Worm (Caenorhabditis elegans) whole organism, young adult: ENCODE data around the gene chhy-1.

ENCODE experiments used
- B0019.2 ChIP-seq: fragments of 200-800 bp; sonication (Bioruptor generic); conservative IDR thresholded peaks from 2 replicates; pipeline ENCODE4 v1.3.6; 2022; ENCODE audit warnings: missing genetic modification reagents, missing genetic modification characterization, missing compliant biosample characterization
- C06A6.2 ChIP-seq: fragments of 200-800 bp; sonication (Bioruptor generic); conservative IDR thresholded peaks from 2 replicates; pipeline ENCODE4 v1.3.6; 2022; ENCODE audit warnings: missing genetic modification characterization, missing compliant biosample characterization
- C17E4.6 ChIP-seq: fragments of 200-800 bp; sonication (Bioruptor generic); IDR thresholded peaks from 2 replicates; pipeline ENCODE4 v1.3.6; 2022; ENCODE audit warnings: missing genetic modification reagents, missing genetic modification characterization, missing compliant biosample characterization
- D2030.7 ChIP-seq: fragments of 200-800 bp; sonication (Bioruptor generic); IDR thresholded peaks from 2 replicates; pipeline ENCODE4 v1.3.6; 2022; ENCODE audit warnings: missing genetic modification reagents, missing genetic modification characterization, missing compliant biosample characterization
- F10E7.11 ChIP-seq: sonication (generic microtip); optimal IDR thresholded peaks from 2 replicates; lab custom pipeline; 2017; ENCODE audit warnings: mild to moderate bottlenecking, missing genetic modification characterization, moderate library complexity, missing compliant biosample characterization
- F23B12.7 ChIP-seq: sonication (generic microtip); optimal IDR thresholded peaks from 2 replicates; lab custom pipeline; 2017; ENCODE audit warnings: missing genetic modification characterization, mild to moderate bottlenecking, missing compliant biosample characterization, antibody characterized with exemption, moderate library complexity; ENCODE audit not compliant: insufficient read depth
- F33H1.4 ChIP-seq: fragments of 200-800 bp; sonication (Bioruptor generic); IDR thresholded peaks from 2 replicates; pipeline ENCODE4 v1.3.6; 2022; ENCODE audit warnings: missing genetic modification reagents, missing genetic modification characterization, missing compliant biosample characterization
- F55B11.4 ChIP-seq: sonication (generic microtip); optimal IDR thresholded peaks from 2 replicates; lab custom pipeline; 2016; ENCODE audit warnings: missing compliant biosample characterization, missing genetic modification characterization, borderline replicate concordance; ENCODE audit not compliant: insufficient read depth
- F57A8.1 ChIP-seq: fragments of 200-800 bp; sonication (Bioruptor generic); optimal IDR thresholded peaks from 2 replicates; lab custom pipeline; 2018; ENCODE audit warnings: mild to moderate bottlenecking, missing genetic modification characterization, moderate library complexity, missing compliant biosample characterization
- K12H6.12 ChIP-seq: fragments of 200-800 bp; sonication (Bioruptor generic); optimal IDR thresholded peaks from 2 replicates; lab custom pipeline; 2018; ENCODE audit warnings: mild to moderate bottlenecking, missing genetic modification characterization, missing compliant biosample characterization
- T07F8.4 ChIP-seq: sonication (generic microtip); optimal IDR thresholded peaks from 2 replicates; lab custom pipeline; 2016; ENCODE audit warnings: mild to moderate bottlenecking, missing genetic modification characterization, moderate library complexity, missing compliant biosample characterization
- T26A5.8 ChIP-seq: sonication (generic microtip); optimal IDR thresholded peaks from 2 replicates; lab custom pipeline; 2016; ENCODE audit warnings: missing genetic modification characterization, missing compliant biosample characterization
- Y53G8AR.9 ChIP-seq: fragments of 200-800 bp; sonication (Bioruptor generic); conservative IDR thresholded peaks from 2 replicates; pipeline ENCODE4 v1.3.6; 2022; ENCODE audit warnings: missing genetic modification reagents, missing genetic modification characterization, missing compliant biosample characterization
- Y56A3A.18 ChIP-seq: fragments of 200-800 bp; sonication (Bioruptor generic); IDR thresholded peaks from 2 replicates; pipeline ENCODE4 v1.3.6; 2022; ENCODE audit warnings: missing genetic modification reagents, missing genetic modification characterization, missing compliant biosample characterization
- Y95B8A.8 ChIP-seq: fragments of 200-800 bp; sonication (Bioruptor generic); IDR thresholded peaks from 2 replicates; pipeline ENCODE4 v1.3.6; 2022; ENCODE audit warnings: missing genetic modification reagents, missing genetic modification characterization, missing compliant biosample characterization
- akir-1 ChIP-seq: fragments of 200-800 bp; sonication (Bioruptor generic); optimal IDR thresholded peaks from 2 replicates; lab custom pipeline; 2018; ENCODE audit warnings: mild to moderate bottlenecking, missing genetic modification characterization, moderate library complexity, missing compliant biosample characterization
- ama-1 ChIP-seq, 3 experiments: fragments of 150-350 bp in 1 of 3; sonication (generic microtip) in 2 of 3; optimal IDR thresholded peaks; 2 replicates each; lab custom pipeline; 2014 to 2018; ENCODE audit warnings: missing biosample characterization in 2 of 3, missing genetic modification characterization in 2 of 3, missing genetic modification reagents in 2 of 3
- aptf-2 ChIP-seq: fragments of 200-800 bp; sonication (Bioruptor generic); conservative IDR thresholded peaks from 2 replicates; pipeline ENCODE4 v1.3.6; 2022; ENCODE audit warnings: missing genetic modification reagents, missing genetic modification characterization, missing compliant biosample characterization
- attf-5 ChIP-seq: fragments of 200-800 bp; sonication (Bioruptor generic); optimal IDR thresholded peaks from 2 replicates; lab custom pipeline; 2018; ENCODE audit warnings: mild to moderate bottlenecking, missing genetic modification characterization, missing compliant biosample characterization
- attf-6 ChIP-seq: fragments of 200-800 bp; sonication (Bioruptor generic); IDR thresholded peaks from 2 replicates; pipeline ENCODE4 v1.3.6; 2022; ENCODE audit warnings: missing genetic modification reagents, missing genetic modification characterization, missing compliant biosample characterization
- bed-2 ChIP-seq: fragments of 200-800 bp; sonication (Bioruptor generic); IDR thresholded peaks from 2 replicates; pipeline ENCODE4 v1.3.6; 2022; ENCODE audit warnings: missing genetic modification reagents, missing genetic modification characterization, missing compliant biosample characterization
- ceh-100 ChIP-seq: fragments of 200-800 bp; sonication (Bioruptor generic); IDR thresholded peaks from 2 replicates; pipeline ENCODE4 v1.3.6; 2022; ENCODE audit warnings: missing genetic modification reagents, missing genetic modification characterization, missing compliant biosample characterization
- ceh-40 ChIP-seq: fragments of 200-800 bp; sonication (Bioruptor generic); IDR thresholded peaks from 2 replicates; pipeline ENCODE4 v1.3.6; 2022; ENCODE audit warnings: missing genetic modification characterization, missing compliant biosample characterization
- chd-7 ChIP-seq: sonication (generic microtip); optimal IDR thresholded peaks from 2 replicates; lab custom pipeline; 2016; ENCODE audit warnings: mild to moderate bottlenecking, missing genetic modification characterization, moderate library complexity, missing compliant biosample characterization
- dox-1 ChIP-seq: fragments of 200-800 bp; sonication (Bioruptor generic); IDR thresholded peaks from 2 replicates; pipeline ENCODE4 v1.3.6; 2022; ENCODE audit warnings: missing genetic modification reagents, missing genetic modification characterization, missing compliant biosample characterization
- fkh-3 ChIP-seq: sonication (generic microtip); optimal IDR thresholded peaks from 2 replicates; lab custom pipeline; 2016; ENCODE audit warnings: mild to moderate bottlenecking, missing genetic modification characterization, missing compliant biosample characterization
- hrde-1 ChIP-seq: sonication (generic microtip); optimal IDR thresholded peaks from 2 replicates; lab custom pipeline; 2016; ENCODE audit warnings: missing genetic modification characterization, mild to moderate bottlenecking, missing compliant biosample characterization, moderate library complexity, missing genotype, missing genetic modification reagents, borderline replicate concordance
- let-607 ChIP-seq, 2 experiments: fragments of 200-800 bp in 1 of 2; sonication (Bioruptor generic) in 1 of 2; sonication (generic microtip) in 1 of 2; optimal IDR thresholded peaks; 2 replicates each; lab custom pipeline; 2016 to 2018; ENCODE audit warnings: mild to moderate bottlenecking in 2 of 2, missing compliant biosample characterization in 2 of 2, missing genetic modification characterization in 2 of 2, moderate library complexity in 2 of 2, missing genotype in 1 of 2
- lir-1 ChIP-seq: fragments of 200-800 bp; sonication (Bioruptor generic); conservative IDR thresholded peaks from 2 replicates; pipeline ENCODE4 v1.3.6; 2022; ENCODE audit warnings: missing genetic modification reagents, missing genetic modification characterization, missing compliant biosample characterization
- madf-3 ChIP-seq: fragments of 200-800 bp; sonication (Bioruptor generic); IDR thresholded peaks from 2 replicates; pipeline ENCODE4 v1.3.6; 2022; ENCODE audit warnings: missing genetic modification reagents, missing genetic modification characterization, missing compliant biosample characterization
- madf-8 ChIP-seq: fragments of 200-800 bp; sonication (Bioruptor generic); conservative IDR thresholded peaks from 2 replicates; pipeline ENCODE4 v1.3.6; 2022; ENCODE audit warnings: missing genetic modification reagents, missing genetic modification characterization, missing compliant biosample characterization
- mcd-1 ChIP-seq: fragments of 200-800 bp; sonication (Bioruptor generic); IDR thresholded peaks from 2 replicates; pipeline ENCODE4 v1.3.6; 2022; ENCODE audit warnings: missing genetic modification reagents, missing genetic modification characterization, missing compliant biosample characterization
- mes-4 ChIP-seq: sonication (generic microtip); optimal IDR thresholded peaks from 2 replicates; lab custom pipeline; 2016; ENCODE audit warnings: missing genotype, missing genetic modification characterization, missing compliant biosample characterization
- mxl-1 ChIP-seq: sonication (generic microtip); optimal IDR thresholded peaks from 2 replicates; lab custom pipeline; 2016; ENCODE audit warnings: missing genetic modification characterization, missing compliant biosample characterization
- pbrm-1 ChIP-seq: fragments of 200-800 bp; sonication (Bioruptor generic); IDR thresholded peaks from 2 replicates; pipeline ENCODE4 v1.3.6; 2022; ENCODE audit warnings: missing genetic modification reagents, missing genetic modification characterization, missing compliant biosample characterization
- rpc-1 ChIP-seq, 2 experiments: fragments of 150-350 bp in 1 of 2; sonication (generic microtip) in 1 of 2; optimal IDR thresholded peaks; 2 replicates each; lab custom pipeline; 2014 to 2018; ENCODE audit warnings: missing biosample characterization in 1 of 2, missing genetic modification characterization in 1 of 2, missing genetic modification reagents in 1 of 2, missing genotype in 1 of 2
- snpc-3.4 ChIP-seq: sonication (generic microtip); optimal IDR thresholded peaks from 2 replicates; lab custom pipeline; 2017; ENCODE audit warnings: missing genetic modification characterization, mild to moderate bottlenecking, missing compliant biosample characterization, antibody characterized with exemption, moderate library complexity, missing genotype, missing genetic modification reagents
- tlf-1 ChIP-seq: fragments of 200-800 bp; sonication (Bioruptor generic); optimal IDR thresholded peaks from 2 replicates; lab custom pipeline; 2018; ENCODE audit warnings: mild to moderate bottlenecking, missing genetic modification characterization, missing compliant biosample characterization
- unc-62 ChIP-seq: fragments of 150-350 bp; optimal IDR thresholded peaks from 2 replicates; lab custom pipeline; 2014; ENCODE audit warnings: missing biosample characterization, missing genetic modification reagents, missing genetic modification characterization
- zim-3 ChIP-seq: sonication (generic microtip); optimal IDR thresholded peaks from 2 replicates; lab custom pipeline; 2017; ENCODE audit warnings: mild to moderate bottlenecking, missing genetic modification characterization, moderate library complexity, missing compliant biosample characterization
- ztf-22 ChIP-seq: fragments of 200-800 bp; sonication (Bioruptor generic); optimal IDR thresholded peaks from 2 replicates; lab custom pipeline; 2018; ENCODE audit warnings: mild to moderate bottlenecking, missing genetic modification characterization, moderate library complexity, missing compliant biosample characterization
- ztf-25 ChIP-seq: fragments of 200-800 bp; sonication (Bioruptor generic); IDR thresholded peaks from 2 replicates; pipeline ENCODE4 v1.3.6; 2022; ENCODE audit warnings: missing genetic modification reagents, missing genetic modification characterization, missing compliant biosample characterization
- ztf-26 ChIP-seq: sonication (generic microtip); optimal IDR thresholded peaks from 2 replicates; lab custom pipeline; 2017; ENCODE audit warnings: missing genetic modification characterization, missing compliant biosample characterization
- ztf-28 ChIP-seq: fragments of 200-800 bp; sonication (Bioruptor generic); IDR thresholded peaks from 2 replicates; pipeline ENCODE4 v1.3.6; 2022; ENCODE audit warnings: missing genetic modification reagents, missing genetic modification characterization, missing compliant biosample characterization
- ztf-6 ChIP-seq: fragments of 200-800 bp; sonication (Bioruptor generic); IDR thresholded peaks from 2 replicates; pipeline ENCODE4 v1.3.6; 2022; ENCODE audit warnings: missing genetic modification reagents, missing genetic modification characterization, missing compliant biosample characterization

The chhy-1 gene

DNA sequence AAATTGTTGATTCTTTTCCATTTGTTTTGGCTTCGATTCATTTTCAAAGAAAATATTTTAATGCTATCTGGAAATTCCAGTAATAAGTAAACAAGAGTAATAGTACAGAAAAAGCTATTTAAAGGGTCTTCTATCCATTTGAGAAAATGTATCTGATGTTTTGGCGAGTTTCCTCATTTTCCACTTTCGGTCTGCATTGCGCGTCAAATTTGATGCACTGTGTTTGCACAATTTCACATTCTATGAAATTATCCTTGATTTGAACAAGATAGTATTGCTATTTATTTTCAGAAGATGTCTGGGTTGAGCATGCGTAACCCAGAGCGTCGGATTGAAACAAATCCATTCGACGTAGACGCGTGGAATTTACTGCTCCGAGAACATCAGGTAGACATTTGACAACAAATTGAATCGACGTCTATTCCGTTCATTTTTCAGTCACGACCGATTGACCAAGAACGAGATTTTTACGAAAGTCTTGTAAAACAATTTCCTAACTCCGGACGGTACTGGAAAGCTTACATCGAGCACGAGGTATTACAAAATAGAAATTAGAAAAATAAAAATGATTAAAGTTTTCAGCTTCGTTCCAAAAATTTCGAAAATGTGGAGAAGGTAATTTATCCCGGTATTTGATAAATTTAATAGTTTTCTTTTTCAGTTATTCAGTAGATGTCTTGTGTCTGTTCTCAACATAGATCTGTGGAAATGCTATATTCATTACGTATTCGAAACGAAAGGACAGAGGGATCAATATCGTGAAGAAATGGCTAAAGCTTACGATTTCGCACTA, 13.7 kb downstream of the chhy-1 start, which contains the start of gene suf-1 (continued):
- no peak for TF ChIP-seq ztf-22 (GFP tag; lab: Kevin White, UChicago)
- no peak for TF ChIP-seq ztf-28 (GFP tag; lab: Robert Waterston, UW)
- no peak for TF ChIP-seq let-607 (tag; optimal IDR thresholded peaks at IDR 0.05; lab: Kevin White, UChicago)
- peak; percentile 34; the same call in 1 of the 2 replicates for TF ChIP-seq mcd-1 (GFP tag; lab: Robert Waterston, UW)
- no peak for TF ChIP-seq bed-2
- TF ChIP-seq T26A5.8 (tag; lab: Kevin White, UChicago), result no peak
- no peak for TF ChIP-seq ztf-6 (GFP tag; lab: Robert Waterston, UW)
- TF ChIP-seq lir-1, result no peak
- TF ChIP-seq fkh-3 (tag; lab: Kevin White, UChicago), result no peak
- peak; percentile 88 for TF ChIP-seq madf-3
- no peak for TF ChIP-seq akir-1
- peak; percentile 85 for TF ChIP-seq Y53G8AR.9 (GFP tag; lab: Robert Waterston, UW)
- TF ChIP-seq F10E7.11 (tag; lab: Kevin White, UChicago), result no peak
- no peak for TF ChIP-seq T07F8.4 (tag; lab: Kevin White, UChicago)
- no peak for TF ChIP-seq rpc-1 (optimal IDR thresholded peaks at IDR 0.05; lab: Kevin White, UChicago)
- peak; percentile 3 for TF ChIP-seq rpc-1 (tag; optimal IDR thresholded peaks at IDR 0.05; lab: Kevin White, UChicago)
- no peak for TF ChIP-seq aptf-2
- no peak for TF ChIP-seq chd-7
- TF ChIP-seq ceh-40 (GFP tag; lab: Robert Waterston, UW), result no peak
- peak; percentile 80 for TF ChIP-seq snpc-3.4 (tag; lab: Kevin White, UChicago)
- peak; percentile 79 for TF ChIP-seq tlf-1 (GFP tag; lab: Kevin White, UChicago)
- no peak for TF ChIP-seq ama-1 (optimal IDR thresholded peaks at IDR 0.05; lab: Kevin White, UChicago)
- peak in 1 of 2 experiments; percentile 51 for TF ChIP-seq ama-1 (GFP tag; optimal IDR thresholded peaks at IDR 0.05; lab: Kevin White, UChicago)
- TF ChIP-seq F33H1.4 (GFP tag; lab: Robert Waterston, UW), result peak; percentile 65
- TF ChIP-seq Y56A3A.18 (GFP tag; lab: Robert Waterston, UW), result peak; percentile 75; the same call in 1 of the 2 replicates
- TF ChIP-seq unc-62, result no peak
- TF ChIP-seq hrde-1, result peak; percentile 92
- no peak for TF ChIP-seq C06A6.2 (GFP tag; lab: Robert Waterston, UW)
- TF ChIP-seq dox-1, result peak; percentile 12; the same call in 1 of the 2 replicates
- peak; percentile 32; the same call in 1 of the 2 replicates for TF ChIP-seq ceh-100
- peak; percentile 24 for TF ChIP-seq attf-5 (GFP tag; lab: Kevin White, UChicago)
- no peak for TF ChIP-seq ztf-26 (tag; lab: Kevin White, UChicago)
- TF ChIP-seq F23B12.7, result peak; percentile 61
- no peak for TF ChIP-seq mes-4 (tag; lab: Kevin White, UChicago)
- TF ChIP-seq C17E4.6 (GFP tag; lab: Robert Waterston, UW), result peak; percentile 60
- peak; percentile 73 for TF ChIP-seq attf-6
- 0 out of 2 replicates have a peak, but pooled peaks have one; percentile 34 for TF ChIP-seq Y95B8A.8 (GFP tag; lab: Robert Waterston, UW)
- peak; percentile 45; the same call in 1 of the 2 replicates for TF ChIP-seq pbrm-1
- no peak; the same call in 1 of the 2 replicates for TF ChIP-seq B0019.2
- peak; percentile 44; the same call in 1 of the 2 replicates for TF ChIP-seq madf-8 (GFP tag; lab: Robert Waterston, UW)
- peak; percentile 29 for TF ChIP-seq mxl-1 (tag; lab: Kevin White, UChicago)
- TF ChIP-seq F57A8.1 (GFP tag; lab: Kevin White, UChicago), result no peak
- TF ChIP-seq D2030.7 (GFP tag; lab: Robert Waterston, UW), result peak; percentile 35; the same call in 1 of the 2 replicates
- no peak for TF ChIP-seq ztf-25
- no peak for TF ChIP-seq zim-3 (tag; lab: Kevin White, UChicago)
- no peak for TF ChIP-seq F55B11.4 (tag; lab: Kevin White, UChicago)
- no peak for TF ChIP-seq K12H6.12 (tag; lab: Kevin White, UChicago)
